Worm (Caenorhabditis elegans) whole organism, L3 larva: ENCODE data around the gene T13F2.2.

Experiments used
- ama-1 ChIP-seq: fragments of 150-350 bp; optimal IDR thresholded peaks from 2 replicates; lab custom pipeline; 2018
- elt-1 ChIP-seq: fragments of 150-350 bp; optimal IDR thresholded peaks from 2 replicates; lab custom pipeline; 2014; ENCODE audit warnings: missing biosample characterization, missing genetic modification characterization
- elt-3 ChIP-seq, 3 experiments: fragments of 150-350 bp in 1 of 3; sonication (generic microtip) in 2 of 3; optimal IDR thresholded peaks; 2 replicates in 2 of 3; 4 replicates in 1 of 3; lab custom pipeline; 2014 to 2017; ENCODE audit warnings: missing biosample characterization in 3 of 3, missing genetic modification characterization in 3 of 3
- fkh-10 ChIP-seq: sonication (generic microtip); optimal IDR thresholded peaks from 2 replicates; lab custom pipeline; 2017; ENCODE audit warnings: missing biosample characterization, missing genetic modification reagents, missing genetic modification characterization
- nhr-237 ChIP-seq: fragments of 150-350 bp; optimal IDR thresholded peaks from 2 replicates; lab custom pipeline; 2014; ENCODE audit warnings: missing biosample characterization, missing genetic modification characterization
- nhr-43 ChIP-seq: sonication (generic microtip); optimal IDR thresholded peaks from 2 replicates; lab custom pipeline; 2016; ENCODE audit warnings: mild to moderate bottlenecking, missing genetic modification characterization, missing compliant biosample characterization; ENCODE audit not compliant: poor library complexity, severe bottlenecking
- pha-4 ChIP-seq: fragments of 150-350 bp; optimal IDR thresholded peaks from 2 replicates; lab custom pipeline; 2014; ENCODE audit warnings: missing biosample characterization, missing genetic modification reagents, missing genetic modification characterization
- ztf-11 ChIP-seq: fragments of 150-350 bp; optimal IDR thresholded peaks from 2 replicates; lab custom pipeline; 2014; ENCODE audit warnings: missing biosample characterization, missing genetic modification characterization

ce11 chrIV:9795250-9795649 is 1.9 kb downstream of the T13F2.2 start:
- TF ChIP-seq nhr-237 (tag; lab: Kevin White, UChicago) = no peak
- no peak for TF ChIP-seq fkh-10
- TF ChIP-seq elt-3 (tag; optimal IDR thresholded peaks at IDR 0.05; lab: Kevin White, UChicago) = no peak
- TF ChIP-seq pha-4 (tag; lab: Kevin White, UChicago) = no peak
- TF ChIP-seq elt-1 = no peak
- TF ChIP-seq ztf-11 = no peak
- TF ChIP-seq nhr-43 = no peak
- TF ChIP-seq ama-1 (lab: Kevin White, UChicago) = no peak
